Worm (Caenorhabditis elegans): Measurements from ENCODE around the gene nta-1.

- TF ChIP-seq unc-130 (GFP tag; optimal IDR thresholded peaks at IDR 0.05), result no peak
- TF ChIP-seq pha-4 (tag; optimal IDR thresholded peaks at IDR 0.05), result no peak
- TF ChIP-seq efl-1 (GFP tag; optimal IDR thresholded peaks at IDR 0.05), result no peak
- no peak for TF ChIP-seq die-1 (tag; optimal IDR thresholded peaks at IDR 0.05)
- TF ChIP-seq ccch-3 (GFP tag; optimal IDR thresholded peaks at IDR 0.05), result no peak
Measured at ce11 chrII:3781238-3781637, 37.6 kb upstream of the nta-1 start.

All from whole organism, young adult.